Fruit fly (Drosophila melanogaster): Measurements from ENCODE around the gene CG14302.

Gene CG14302

DNA sequence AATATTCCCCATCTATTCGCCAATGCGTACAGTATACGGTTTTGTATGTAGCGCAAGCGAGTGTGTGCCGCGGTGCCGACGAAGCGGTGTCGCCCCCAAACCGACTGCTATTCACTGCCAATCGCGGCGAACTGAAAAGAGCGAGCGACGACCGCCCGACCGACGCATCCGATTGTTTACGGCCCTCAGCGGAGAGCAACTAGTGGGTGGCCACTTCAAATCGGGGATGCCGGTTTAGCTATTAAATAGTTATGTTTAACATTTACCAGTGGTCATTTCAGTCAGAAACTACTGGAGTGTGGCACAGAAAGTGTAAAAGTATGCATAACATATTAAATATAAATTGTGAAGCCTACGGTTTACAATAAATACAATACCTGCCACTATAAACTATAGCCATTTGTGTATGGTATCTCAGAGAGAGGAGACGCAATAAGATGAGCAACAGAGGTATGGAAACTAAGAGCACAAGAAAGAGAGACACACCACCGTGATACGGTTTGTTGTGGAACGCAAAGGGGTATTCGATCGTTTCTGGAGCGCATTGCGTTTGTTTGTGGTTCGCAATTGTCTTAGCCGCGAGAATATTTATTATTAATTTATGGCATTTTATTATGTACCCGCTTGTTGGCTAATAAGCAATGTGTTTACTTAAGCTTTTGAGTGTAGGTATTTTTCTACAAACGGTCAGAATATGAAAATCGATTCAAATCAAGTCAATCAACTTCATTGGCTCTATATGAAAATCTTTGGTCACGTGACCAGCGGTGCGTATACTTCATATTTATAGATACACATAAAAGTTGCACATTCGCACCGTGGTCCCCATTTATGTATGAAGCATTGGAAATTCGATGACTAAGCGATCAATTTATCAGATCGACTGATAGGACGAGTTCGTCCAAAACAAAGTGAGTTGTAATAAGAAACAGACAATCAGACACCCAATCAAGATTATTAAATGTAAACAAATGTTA lies 7.8 kb downstream of the CG14302 start (continued):
- TF ChIP-seq CG6163 (GFP tag; IDR thresholded peaks at IDR 0.05) (peak; percentile 47; the same call in 1 of the 3 replicates), Eip78C (GFP tag) (peak; percentile 76), Eip93F (GFP tag; optimal IDR thresholded peaks at IDR 0.05) (no peak), cyc (GFP tag; optimal IDR thresholded peaks at IDR 0.05) (no peak), pdm3 (GFP tag; optimal IDR thresholded peaks at IDR 0.05) (no peak), lz (GFP tag; optimal IDR thresholded peaks at IDR 0.05) (no peak), CG8632 (GFP tag; optimal IDR thresholded peaks at IDR 0.05) (no peak), CG6808 (GFP tag; optimal IDR thresholded peaks at IDR 0.05) (no peak), Eip75B (GFP tag; optimal IDR thresholded peaks at IDR 0.05) (no peak), esn (GFP tag; optimal IDR thresholded peaks at IDR 0.05) (no peak), CG31627 (GFP tag; optimal IDR thresholded peaks at IDR 0.05) (no peak), fkh (GFP tag; optimal IDR thresholded peaks at IDR 0.05) (peak; percentile 40), CG34406 (GFP tag; optimal IDR thresholded peaks at IDR 0.05) (no peak), CG4318 (GFP tag; optimal IDR thresholded peaks at IDR 0.05) (no peak), topi (GFP tag; optimal IDR thresholded peaks at IDR 0.05) (no peak), dsx (GFP tag; optimal IDR thresholded peaks at IDR 0.05; ENCODE audit: poor library complexity, severe bottlenecking) (no peak), CG6854 (GFP tag; optimal IDR thresholded peaks at IDR 0.05) (no peak), Hr39 (GFP tag; optimal IDR thresholded peaks at IDR 0.05) (no peak), Ets21C (GFP tag; optimal IDR thresholded peaks at IDR 0.05) (no peak), Sox15 (GFP tag; optimal IDR thresholded peaks at IDR 0.05) (no peak), Hr38 (GFP tag; optimal IDR thresholded peaks at IDR 0.05) (no peak), CG11762 (GFP tag; optimal IDR thresholded peaks at IDR 0.05; ENCODE audit: insufficient read depth) (no peak), CG9139 (GFP tag; optimal IDR thresholded peaks at IDR 0.05) (no peak), Hr4 (GFP tag; optimal IDR thresholded peaks at IDR 0.05) (no peak), CG32006 (GFP tag; optimal IDR thresholded peaks at IDR 0.05) (no peak), Lpt (GFP tag; optimal IDR thresholded peaks at IDR 0.05) (no peak)

- TF ChIP-seq CG11294 (GFP tag; IDR thresholded peaks at IDR 0.05), result peak; percentile 82
- peak; percentile 79 for TF ChIP-seq CG1621 (tag; optimal IDR thresholded peaks at IDR 0.05)
- TF ChIP-seq svp (GFP tag), result peak; percentile 97
- peak; percentile 80 for TF ChIP-seq spab (GFP tag; optimal IDR thresholded peaks at IDR 0.05)
- peak; percentile 96 for TF ChIP-seq lz (GFP tag; optimal IDR thresholded peaks at IDR 0.05)
- peak; percentile 95 for TF ChIP-seq eg (GFP tag; IDR thresholded peaks at IDR 0.05)
- peak; percentile 92 for TF ChIP-seq Lpt (GFP tag; optimal IDR thresholded peaks at IDR 0.05)
- TF ChIP-seq CG11902 (GFP tag; optimal IDR thresholded peaks at IDR 0.05), result peak; percentile 85
- TF ChIP-seq CG16779 (tag; optimal IDR thresholded peaks at IDR 0.05), result peak; percentile 67
- peak; percentile 86 for TF ChIP-seq Eip75B (GFP tag; optimal IDR thresholded peaks at IDR 0.05)
- TF ChIP-seq esn (GFP tag; optimal IDR thresholded peaks at IDR 0.05), result peak; percentile 97
- peak; percentile 93 for TF ChIP-seq acj6 (GFP tag; optimal IDR thresholded peaks at IDR 0.05)
- TF ChIP-seq Hr38 (GFP tag; optimal IDR thresholded peaks at IDR 0.05), result no peak
- TF ChIP-seq Eip93F (GFP tag; optimal IDR thresholded peaks at IDR 0.05), result peak; percentile 95
- peak; percentile 87 for TF ChIP-seq Ets21C (GFP tag; optimal IDR thresholded peaks at IDR 0.05)
- TF ChIP-seq CG10669 (GFP tag; optimal IDR thresholded peaks at IDR 0.05), result peak; percentile 87
- TF ChIP-seq fd59A (GFP tag; optimal IDR thresholded peaks at IDR 0.05), result peak; percentile 81
- peak; percentile 95 for TF ChIP-seq OdsH (GFP tag; optimal IDR thresholded peaks at IDR 0.05)
- peak; percentile 90 for TF ChIP-seq vri (GFP tag; optimal IDR thresholded peaks at IDR 0.05)
- peak; percentile 88 for TF ChIP-seq net (GFP tag; optimal IDR thresholded peaks at IDR 0.05)
- TF ChIP-seq CG31627 (GFP tag; optimal IDR thresholded peaks at IDR 0.05), result peak; percentile 94
- TF ChIP-seq Blimp-1 (GFP tag; optimal IDR thresholded peaks at IDR 0.05), result peak; percentile 84
- TF ChIP-seq Eip78C (GFP tag), result peak; percentile 98
- peak; percentile 95 for TF ChIP-seq CG3919 (GFP tag; optimal IDR thresholded peaks at IDR 0.05)
- peak; percentile 84 for TF ChIP-seq Hr4 (GFP tag; optimal IDR thresholded peaks at IDR 0.05)
- TF ChIP-seq CG3032 (tag; optimal IDR thresholded peaks at IDR 0.05), result peak; percentile 87
- TF ChIP-seq CG6854 (GFP tag; optimal IDR thresholded peaks at IDR 0.05), result peak; percentile 93
- TF ChIP-seq CG10631 (GFP tag; optimal IDR thresholded peaks at IDR 0.05), result peak; percentile 94
- peak; percentile 74 for TF ChIP-seq dac (GFP tag; optimal IDR thresholded peaks at IDR 0.05)
- TF ChIP-seq fkh (GFP tag; optimal IDR thresholded peaks at IDR 0.05), result peak; percentile 56
- peak; percentile 85 for TF ChIP-seq CG11762 (GFP tag; optimal IDR thresholded peaks at IDR 0.05; ENCODE audit: insufficient read depth)
- TF ChIP-seq CG9139 (GFP tag; optimal IDR thresholded peaks at IDR 0.05), result peak; percentile 54
- peak; percentile 89 for TF ChIP-seq CG8632 (GFP tag; optimal IDR thresholded peaks at IDR 0.05)
- peak; percentile 83 for TF ChIP-seq CG6808 (GFP tag; optimal IDR thresholded peaks at IDR 0.05)
Observed at dm6 chr3R:18741027-18741843, 8.8 kb downstream of the CG14302 start.

All from whole organism, prepupa.